Fruit fly (Drosophila melanogaster) whole organism, prepupa: ENCODE results near the gene VhaAC45RP.

Experiments used
- Blimp-1 ChIP-seq: fragments of 200-800 bp; sonication (Bioruptor generic); optimal IDR thresholded peaks from 3 replicates; lab custom pipeline; 2017; ENCODE audit warnings: missing biosample characterization, missing genetic modification characterization, mild to moderate bottlenecking, moderate library complexity, missing genetic modification reagents
- CG10631 ChIP-seq: fragments of 200-800 bp; sonication (Bioruptor generic); optimal IDR thresholded peaks from 2 replicates; lab custom pipeline; 2016; ENCODE audit warnings: missing biosample characterization, missing genetic modification characterization
- CG11762 ChIP-seq: fragments of 200-800 bp; sonication (Bioruptor generic); optimal IDR thresholded peaks from 3 replicates; lab custom pipeline; 2016; ENCODE audit warnings: missing biosample characterization, missing genetic modification characterization; ENCODE audit not compliant: insufficient read depth
- CG11902 ChIP-seq: fragments of 200-800 bp; sonication (Bioruptor generic); optimal IDR thresholded peaks from 3 replicates; lab custom pipeline; 2016; ENCODE audit warnings: missing biosample characterization, missing genetic modification characterization
- CG15336 ChIP-seq: fragments of 200-800 bp; sonication (Bioruptor generic); IDR thresholded peaks from 2 replicates; pipeline ENCODE4 v1.3.6; 2022; ENCODE audit warnings: missing biosample characterization, missing genetic modification characterization
- CG1621 ChIP-seq: fragments of 200-800 bp; sonication (Bioruptor generic); optimal IDR thresholded peaks from 3 replicates; lab custom pipeline; 2018; ENCODE audit warnings: missing biosample characterization, mild to moderate bottlenecking, missing genetic modification characterization
- CG16779 ChIP-seq: fragments of 200-800 bp; sonication (Bioruptor generic); optimal IDR thresholded peaks from 3 replicates; lab custom pipeline; 2017; ENCODE audit warnings: missing biosample characterization, mild to moderate bottlenecking, missing genetic modification characterization
- CG3032 ChIP-seq: fragments of 200-800 bp; optimal IDR thresholded peaks from 2 replicates; lab custom pipeline; 2019; ENCODE audit warnings: missing biosample characterization, mild to moderate bottlenecking, missing genetic modification characterization, moderate library complexity
- CG31627 ChIP-seq: fragments of 200-800 bp; sonication (Bioruptor generic); optimal IDR thresholded peaks from 3 replicates; lab custom pipeline; 2016; ENCODE audit warnings: missing biosample characterization, missing genetic modification characterization
- CG32006 ChIP-seq: fragments of 200-800 bp; sonication (Bioruptor generic); optimal IDR thresholded peaks from 3 replicates; lab custom pipeline; 2017; ENCODE audit warnings: missing biosample characterization, mild to moderate bottlenecking, missing genetic modification characterization
- CG34406 ChIP-seq: fragments of 200-800 bp; sonication (Bioruptor generic); optimal IDR thresholded peaks from 3 replicates; lab custom pipeline; 2016; ENCODE audit warnings: missing biosample characterization, missing genetic modification characterization
- CG3919 ChIP-seq: fragments of 200-800 bp; sonication (Bioruptor generic); optimal IDR thresholded peaks from 3 replicates; lab custom pipeline; 2016; ENCODE audit warnings: missing biosample characterization, missing genetic modification characterization
- CG4318 ChIP-seq: fragments of 200-800 bp; sonication (Bioruptor generic); optimal IDR thresholded peaks from 3 replicates; lab custom pipeline; 2017; ENCODE audit warnings: missing biosample characterization, mild to moderate bottlenecking, missing genetic modification characterization
- CG6163 ChIP-seq: fragments of 200-800 bp; sonication (Bioruptor generic); IDR thresholded peaks from 3 replicates; pipeline ENCODE4 v1.3.6; 2022; ENCODE audit warnings: missing biosample characterization, missing genetic modification characterization
- CG6792 ChIP-seq: fragments of 200-800 bp; sonication (Bioruptor generic); optimal IDR thresholded peaks from 3 replicates; lab custom pipeline; 2016; ENCODE audit warnings: missing biosample characterization, missing genetic modification characterization
- CG6808 ChIP-seq: fragments of 200-800 bp; sonication (Bioruptor generic); optimal IDR thresholded peaks from 3 replicates; lab custom pipeline; 2017; ENCODE audit warnings: missing biosample characterization, missing genetic modification characterization, mild to moderate bottlenecking, moderate library complexity, missing genetic modification reagents
- CG7368 ChIP-seq: fragments of 200-800 bp; sonication (Bioruptor generic); optimal IDR thresholded peaks from 3 replicates; lab custom pipeline; 2016; ENCODE audit warnings: missing biosample characterization, missing genetic modification characterization
- CG8119 ChIP-seq: fragments of 200-800 bp; sonication (Bioruptor generic); IDR thresholded peaks from 3 replicates; pipeline ENCODE4 v1.3.6; 2022; ENCODE audit warnings: missing biosample characterization, missing genetic modification characterization
- CG8319 ChIP-seq: fragments of 200-800 bp; sonication (Bioruptor generic); optimal IDR thresholded peaks from 3 replicates; lab custom pipeline; 2016; ENCODE audit warnings: missing biosample characterization, missing genetic modification characterization
- CG8632 ChIP-seq: fragments of 200-800 bp; sonication (Bioruptor generic); optimal IDR thresholded peaks from 3 replicates; lab custom pipeline; 2016; ENCODE audit warnings: missing biosample characterization, missing genetic modification characterization
- CG9139 ChIP-seq: fragments of 200-800 bp; sonication (Bioruptor generic); optimal IDR thresholded peaks from 3 replicates; lab custom pipeline; 2017; ENCODE audit warnings: missing biosample characterization, mild to moderate bottlenecking, missing genetic modification characterization
- Eip75B ChIP-seq: fragments of 200-800 bp; sonication (Bioruptor generic); optimal IDR thresholded peaks from 3 replicates; lab custom pipeline; 2016; ENCODE audit warnings: missing biosample characterization, missing genetic modification characterization
- Eip78C ChIP-seq: fragments of 200-800 bp; sonication (Bioruptor generic); peaks from one replicate; lab custom pipeline; 2016; ENCODE audit warnings: missing biosample characterization, missing genetic modification characterization
- Eip93F ChIP-seq: fragments of 200-800 bp; sonication (Bioruptor generic); optimal IDR thresholded peaks from 2 replicates; lab custom pipeline; 2016; ENCODE audit warnings: missing biosample characterization, mild to moderate bottlenecking, missing genetic modification characterization
- Gug ChIP-seq: fragments of 200-800 bp; sonication (Bioruptor generic); IDR thresholded peaks from 2 replicates; pipeline ENCODE4 v1.3.6; 2022; ENCODE audit warnings: missing biosample characterization, missing genetic modification characterization
- Hr38 ChIP-seq: sonication (Bioruptor generic); optimal IDR thresholded peaks from 2 replicates; lab custom pipeline; 2016; ENCODE audit warnings: missing biosample characterization, missing genetic modification characterization
- Hr39 ChIP-seq: fragments of 200-800 bp; sonication (Bioruptor generic); optimal IDR thresholded peaks from 2 replicates; lab custom pipeline; 2016; ENCODE audit warnings: missing biosample characterization, missing genetic modification characterization
- Hr4 ChIP-seq: fragments of 200-800 bp; sonication (Bioruptor generic); optimal IDR thresholded peaks from 3 replicates; lab custom pipeline; 2016; ENCODE audit warnings: missing biosample characterization, missing genetic modification characterization
- Met ChIP-seq: fragments of 200-800 bp; sonication (Bioruptor generic); optimal IDR thresholded peaks from 3 replicates; lab custom pipeline; 2016; ENCODE audit warnings: missing biosample characterization, missing genetic modification characterization
- OdsH ChIP-seq: fragments of 200-800 bp; sonication (Bioruptor generic); optimal IDR thresholded peaks from 3 replicates; lab custom pipeline; 2016; ENCODE audit warnings: missing biosample characterization, missing genetic modification characterization
- Smox ChIP-seq: fragments of 200-800 bp; sonication (Bioruptor generic); optimal IDR thresholded peaks from 3 replicates; lab custom pipeline; 2016; ENCODE audit warnings: missing biosample characterization, missing genetic modification characterization
- Sox102F ChIP-seq: fragments of 200-800 bp; sonication (Bioruptor generic); optimal IDR thresholded peaks from 2 replicates; lab custom pipeline; 2016; ENCODE audit warnings: missing biosample characterization, mild to moderate bottlenecking, missing genetic modification characterization
- Sox14 ChIP-seq: fragments of 200-800 bp; sonication (Bioruptor generic); optimal IDR thresholded peaks from 3 replicates; lab custom pipeline; 2016; ENCODE audit warnings: missing biosample characterization, missing genetic modification characterization
- Sox15 ChIP-seq: fragments of 200-800 bp; sonication (Bioruptor generic); optimal IDR thresholded peaks from 3 replicates; lab custom pipeline; 2016; ENCODE audit warnings: missing biosample characterization, missing genetic modification characterization
- acj6 ChIP-seq: fragments of 200-800 bp; sonication (Bioruptor generic); optimal IDR thresholded peaks from 3 replicates; lab custom pipeline; 2016; ENCODE audit warnings: missing biosample characterization, missing genetic modification characterization
- cyc ChIP-seq: fragments of 200-800 bp; sonication (Bioruptor generic); optimal IDR thresholded peaks from 3 replicates; lab custom pipeline; 2016; ENCODE audit warnings: missing biosample characterization, missing genetic modification characterization
- dac ChIP-seq: fragments of 200-800 bp; sonication (Bioruptor generic); optimal IDR thresholded peaks from 2 replicates; lab custom pipeline; 2017; ENCODE audit warnings: missing biosample characterization, mild to moderate bottlenecking, missing genetic modification characterization
- dsx ChIP-seq: fragments of 200-800 bp; optimal IDR thresholded peaks from 3 replicates; lab custom pipeline; 2019; ENCODE audit warnings: missing biosample characterization, mild to moderate bottlenecking, missing genetic modification characterization, moderate library complexity; ENCODE audit not compliant: poor library complexity, severe bottlenecking
- eg ChIP-seq: fragments of 200-800 bp; sonication (Bioruptor generic); IDR thresholded peaks from 3 replicates; pipeline ENCODE4 v1.3.6; 2022; ENCODE audit warnings: missing biosample characterization, missing genetic modification characterization
- esn ChIP-seq: fragments of 200-800 bp; sonication (Bioruptor generic); optimal IDR thresholded peaks from 2 replicates; lab custom pipeline; 2016; ENCODE audit warnings: missing biosample characterization, mild to moderate bottlenecking, missing genetic modification characterization, moderate library complexity
- fd59A ChIP-seq: fragments of 200-800 bp; sonication (Bioruptor generic); optimal IDR thresholded peaks from 2 replicates; lab custom pipeline; 2017; ENCODE audit warnings: missing biosample characterization, mild to moderate bottlenecking, missing genetic modification characterization, missing genetic modification reagents
- fkh ChIP-seq: fragments of 200-800 bp; sonication (Bioruptor generic); optimal IDR thresholded peaks from 3 replicates; lab custom pipeline; 2017; ENCODE audit warnings: missing biosample characterization, mild to moderate bottlenecking, missing genetic modification characterization, moderate library complexity
- lz ChIP-seq: fragments of 200-800 bp; sonication (Bioruptor generic); optimal IDR thresholded peaks from 3 replicates; lab custom pipeline; 2016; ENCODE audit warnings: missing biosample characterization, missing genetic modification characterization
- net ChIP-seq: fragments of 200-800 bp; sonication (Bioruptor generic); optimal IDR thresholded peaks from 3 replicates; lab custom pipeline; 2016; ENCODE audit warnings: missing biosample characterization, missing genetic modification characterization
- pdm3 ChIP-seq: fragments of 200-800 bp; sonication (Bioruptor generic); optimal IDR thresholded peaks from 3 replicates; lab custom pipeline; 2016; ENCODE audit warnings: missing biosample characterization, missing genetic modification characterization
- spab ChIP-seq: fragments of 200-800 bp; sonication (Bioruptor generic); optimal IDR thresholded peaks from 2 replicates; lab custom pipeline; 2017; ENCODE audit warnings: missing biosample characterization, mild to moderate bottlenecking, missing genetic modification characterization, missing genetic modification reagents
- ss ChIP-seq, 2 experiments: fragments of 200-800 bp; sonication (Bioruptor generic); optimal IDR thresholded peaks; 2 replicates in 1 of 2; 3 replicates in 1 of 2; lab custom pipeline; 2017 to 2018; ENCODE audit warnings: mild to moderate bottlenecking in 2 of 2, missing biosample characterization in 2 of 2, missing genetic modification characterization in 2 of 2, moderate library complexity in 1 of 2
- svp ChIP-seq: fragments of 200-800 bp; sonication (Bioruptor generic); peaks from one replicate; lab custom pipeline; 2016; ENCODE audit warnings: missing biosample characterization, missing genetic modification characterization
- topi ChIP-seq: fragments of 200-800 bp; sonication (Bioruptor generic); optimal IDR thresholded peaks from 3 replicates; lab custom pipeline; 2016; ENCODE audit warnings: missing biosample characterization, missing genetic modification characterization
- vri ChIP-seq: fragments of 200-800 bp; sonication (Bioruptor generic); optimal IDR thresholded peaks from 3 replicates; lab custom pipeline; 2016; ENCODE audit warnings: missing biosample characterization, mild to moderate bottlenecking, missing genetic modification characterization

The VhaAC45RP gene

DNA sequence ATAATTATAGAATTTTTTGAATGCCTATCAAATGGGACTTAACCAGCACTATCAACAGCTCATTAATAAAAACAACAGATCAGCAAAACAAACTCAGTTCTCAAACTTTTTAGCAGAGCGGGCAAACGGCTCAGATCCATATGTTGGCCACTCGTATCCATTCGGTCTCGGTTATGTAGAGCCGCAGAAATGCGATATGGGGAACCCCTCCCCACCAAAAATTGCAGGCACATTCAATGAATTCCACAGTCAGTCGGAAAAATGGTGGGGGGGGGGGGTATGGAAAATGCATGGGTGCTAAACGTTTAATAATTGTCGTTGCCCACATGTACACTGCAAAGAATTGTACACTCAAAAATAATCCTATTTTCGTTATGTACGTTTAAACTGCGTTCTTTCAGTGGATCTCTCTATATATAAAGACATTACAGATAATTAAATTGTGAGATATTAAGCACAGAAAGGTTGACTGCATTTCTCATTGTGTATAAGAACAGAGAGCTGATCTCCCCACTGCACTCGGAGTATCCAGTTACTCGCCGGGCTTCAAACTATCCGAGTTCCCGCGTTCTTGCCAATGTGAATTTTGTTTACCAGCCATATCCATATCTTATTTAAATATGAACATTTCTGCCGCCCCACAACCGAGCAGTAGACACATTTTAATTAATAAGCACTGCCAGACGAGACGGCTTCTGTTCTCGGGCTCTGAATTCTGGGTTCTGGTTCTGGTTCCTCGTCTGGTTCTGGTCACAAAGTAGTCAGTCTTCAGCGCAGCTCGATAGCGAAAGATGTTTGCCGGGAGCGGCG is 14.7 kb downstream of the VhaAC45RP start, which contains the start of gene CG15529:
Gene CG15529 (plus strand): TSS at position 760 of the 810 bp plus-strand sequence.
- TF ChIP-seq Smox (GFP tag; lab: Kevin White, UChicago) (peak; percentile 25), CG3032 (tag; lab: Kevin White, UChicago) (peak; percentile 77), net (GFP tag; lab: Kevin White, UChicago) (peak; percentile 53), acj6 (GFP tag; lab: Kevin White, UChicago) (peak; percentile 68), CG9139 (GFP tag; lab: Kevin White, UChicago) (peak; percentile 57), lz (peak; percentile 26), CG11902 (GFP tag; lab: Kevin White, UChicago) (peak; percentile 25), esn (GFP tag; lab: Kevin White, UChicago) (peak; percentile 41), spab (GFP tag; lab: Kevin White, UChicago) (peak; percentile 68), CG6163 (GFP tag; lab: Robert Waterston, UW) (peak; percentile 87), Sox14 (GFP tag; lab: Kevin White, UChicago) (peak; percentile 52), CG11762 (GFP tag; lab: Kevin White, UChicago) (peak; percentile 38), ss (GFP tag; optimal IDR thresholded peaks at IDR 0.05; lab: Kevin White, UChicago) (peak in 1 of 2 experiments; percentile 73), dsx (GFP tag; lab: Kevin White, UChicago) (peak; percentile 51), vri (GFP tag; lab: Kevin White, UChicago) (no peak), eg (GFP tag; lab: Robert Waterston, UW) (peak; percentile 86), Sox15 (GFP tag; lab: Kevin White, UChicago) (peak; percentile 43), Met (GFP tag; lab: Kevin White, UChicago) (no peak), CG15336 (peak; percentile 79), CG32006 (GFP tag; lab: Kevin White, UChicago) (peak; percentile 61), CG8319 (GFP tag; lab: Kevin White, UChicago) (peak; percentile 29), topi (no peak), Hr39 (peak; percentile 27), Hr38 (GFP tag; lab: Kevin White, UChicago) (no peak), CG16779 (tag; lab: Kevin White, UChicago) (no peak), Hr4 (GFP tag; lab: Kevin White, UChicago) (peak; percentile 38), CG34406 (GFP tag; lab: Kevin White, UChicago) (peak; percentile 56), CG8632 (peak; percentile 51), CG4318 (GFP tag; lab: Kevin White, UChicago) (no peak), CG10631 (GFP tag; lab: Kevin White, UChicago) (peak; percentile 58), fd59A (peak; percentile 65), cyc (peak; percentile 33), Sox102F (GFP tag; lab: Kevin White, UChicago) (peak; percentile 20), fkh (GFP tag; lab: Kevin White, UChicago) (no peak), CG8119 (GFP tag; lab: Robert Waterston, UW) (peak; percentile 76), pdm3 (peak; percentile 60), Eip75B (GFP tag; lab: Kevin White, UChicago) (peak; percentile 41), CG6792 (GFP tag; lab: Kevin White, UChicago) (peak; percentile 35), Blimp-1 (GFP tag; lab: Kevin White, UChicago) (no peak), CG31627 (peak; percentile 26), svp (GFP tag; lab: Kevin White, UChicago) (no peak), Eip78C (GFP tag; lab: Kevin White, UChicago) (peak; percentile 83), Gug (GFP tag; lab: Robert Waterston, UW) (peak; percentile 73), OdsH (GFP tag; lab: Kevin White, UChicago) (peak; percentile 56), CG3919 (GFP tag; lab: Kevin White, UChicago) (peak; percentile 69), Eip93F (no peak), CG6808 (GFP tag; lab: Kevin White, UChicago) (peak; percentile 74), CG7368 (GFP tag; lab: Kevin White, UChicago) (peak; percentile 16), dac (GFP tag; lab: Kevin White, UChicago) (peak; percentile 7), CG1621 (tag; lab: Kevin White, UChicago) (peak; percentile 51)
